Worm (Caenorhabditis elegans): ENCODE measurements around the gene C53D6.4.
A peak's percentile ranks its signal among the peaks of the same experiment; 100 is the strongest.

ce11 chrIV:9063518-9063917, 42.8 kb upstream of the C53D6.4 start:
- TF ChIP-seq egl-27 (tag; optimal IDR thresholded peaks at IDR 0.05) (no peak), nhr-21 (tag; optimal IDR thresholded peaks at IDR 0.05) (peak; percentile 48), mdl-1 (tag; optimal IDR thresholded peaks at IDR 0.05) (no peak)
